Worm (Caenorhabditis elegans) whole organism, L3 larva: ENCODE data around the gene C07A4.2.

Experiments used
- R02D3.7 ChIP-seq: fragments of 150-350 bp; optimal IDR thresholded peaks from 2 replicates; lab custom pipeline; 2014; ENCODE audit warnings: missing biosample characterization, missing genetic modification characterization
- ZK546.5 ChIP-seq: sonication (generic microtip); optimal IDR thresholded peaks from 2 replicates; lab custom pipeline; 2017; ENCODE audit warnings: missing biosample characterization, missing genetic modification characterization
- aly-2 ChIP-seq: fragments of 150-350 bp; optimal IDR thresholded peaks from 2 replicates; lab custom pipeline; 2014; ENCODE audit warnings: missing biosample characterization, missing genetic modification characterization
- ama-1 ChIP-seq: fragments of 150-350 bp; optimal IDR thresholded peaks from 2 replicates; lab custom pipeline; 2018
- ceh-16 ChIP-seq: sonication (generic microtip); optimal IDR thresholded peaks from 2 replicates; lab custom pipeline; 2017; ENCODE audit warnings: missing biosample characterization, missing genetic modification characterization
- ceh-28 ChIP-seq: fragments of 150-350 bp; optimal IDR thresholded peaks from 2 replicates; lab custom pipeline; 2014; ENCODE audit warnings: missing biosample characterization, missing genetic modification reagents, missing genetic modification characterization
- ceh-82 ChIP-seq: fragments of 150-350 bp; optimal IDR thresholded peaks from 2 replicates; lab custom pipeline; 2014; ENCODE audit warnings: missing biosample characterization, missing genetic modification characterization
- ceh-9 ChIP-seq: sonication (generic microtip); optimal IDR thresholded peaks from 2 replicates; lab custom pipeline; 2018; ENCODE audit warnings: missing biosample characterization, missing genetic modification characterization
- egl-5 ChIP-seq: fragments of 150-350 bp; optimal IDR thresholded peaks from 2 replicates; lab custom pipeline; 2017; ENCODE audit warnings: missing biosample characterization, missing genetic modification reagents, missing genetic modification characterization, inconsistent platforms
- elt-1 ChIP-seq: fragments of 150-350 bp; optimal IDR thresholded peaks from 2 replicates; lab custom pipeline; 2014; ENCODE audit warnings: missing biosample characterization, missing genetic modification characterization
- elt-2 ChIP-seq: sonication (generic microtip); optimal IDR thresholded peaks from 2 replicates; lab custom pipeline; 2016; ENCODE audit warnings: missing genetic modification reagents, mild to moderate bottlenecking, missing genetic modification characterization, missing compliant biosample characterization
- elt-3 ChIP-seq, 3 experiments: fragments of 150-350 bp in 1 of 3; sonication (generic microtip) in 2 of 3; optimal IDR thresholded peaks; 2 replicates in 2 of 3; 4 replicates in 1 of 3; lab custom pipeline; 2014 to 2017; ENCODE audit warnings: missing biosample characterization in 3 of 3, missing genetic modification characterization in 3 of 3
- eor-1 ChIP-seq, 2 experiments: fragments of 150-350 bp; optimal IDR thresholded peaks; 2 replicates each; lab custom pipeline; 2014 to 2018; ENCODE audit warnings: missing biosample characterization in 2 of 2, missing genetic modification characterization in 2 of 2
- fkh-10 ChIP-seq: sonication (generic microtip); optimal IDR thresholded peaks from 2 replicates; lab custom pipeline; 2017; ENCODE audit warnings: missing biosample characterization, missing genetic modification reagents, missing genetic modification characterization
- fkh-2 ChIP-seq: fragments of 150-350 bp; optimal IDR thresholded peaks from 2 replicates; lab custom pipeline; 2014; ENCODE audit warnings: missing biosample characterization, missing genetic modification reagents, missing genetic modification characterization
- fos-1 ChIP-seq: fragments of 150-350 bp; optimal IDR thresholded peaks from 2 replicates; lab custom pipeline; 2014; ENCODE audit warnings: missing biosample characterization, missing genetic modification characterization
- jun-1 ChIP-seq: fragments of 150-350 bp; optimal IDR thresholded peaks from 2 replicates; lab custom pipeline; 2014; ENCODE audit warnings: missing biosample characterization, missing genetic modification reagents, missing genetic modification characterization
- lin-39 ChIP-seq: fragments of 150-350 bp; optimal IDR thresholded peaks from 2 replicates; lab custom pipeline; 2018; ENCODE audit warnings: missing biosample characterization, missing genetic modification reagents, missing genetic modification characterization
- lsy-12 ChIP-seq: sonication (generic microtip); optimal IDR thresholded peaks from 2 replicates; lab custom pipeline; 2016; ENCODE audit warnings: mild to moderate bottlenecking, missing genetic modification characterization, missing compliant biosample characterization
- mml-1 ChIP-seq: fragments of 150-350 bp; sonication (generic microtip); optimal IDR thresholded peaks from 3 replicates; lab custom pipeline; 2014; ENCODE audit warnings: missing biosample characterization, missing genetic modification characterization
- nfya-1 ChIP-seq: sonication (generic microtip); optimal IDR thresholded peaks from 2 replicates; lab custom pipeline; 2017; ENCODE audit warnings: missing genetic modification characterization, mild to moderate bottlenecking, missing compliant biosample characterization, antibody characterized with exemption, moderate library complexity; ENCODE audit not compliant: insufficient read depth
- nhr-11 ChIP-seq: fragments of 150-350 bp; optimal IDR thresholded peaks from 2 replicates; lab custom pipeline; 2014; ENCODE audit warnings: missing biosample characterization, missing genetic modification characterization
- nhr-12 ChIP-seq: fragments of 150-350 bp; optimal IDR thresholded peaks from 2 replicates; lab custom pipeline; 2014; ENCODE audit warnings: missing biosample characterization, missing genetic modification characterization
- nhr-23 ChIP-seq: fragments of 150-350 bp; optimal IDR thresholded peaks from 2 replicates; lab custom pipeline; 2014; ENCODE audit warnings: missing biosample characterization, missing genetic modification reagents, missing genetic modification characterization
- nhr-237 ChIP-seq: fragments of 150-350 bp; optimal IDR thresholded peaks from 2 replicates; lab custom pipeline; 2014; ENCODE audit warnings: missing biosample characterization, missing genetic modification characterization
- nhr-28 ChIP-seq: fragments of 150-350 bp; optimal IDR thresholded peaks from 2 replicates; lab custom pipeline; 2014; ENCODE audit warnings: missing biosample characterization, missing genetic modification characterization
- nhr-67 ChIP-seq: fragments of 150-350 bp; optimal IDR thresholded peaks from 2 replicates; lab custom pipeline; 2014; ENCODE audit warnings: missing biosample characterization, missing genetic modification characterization
- nhr-77 ChIP-seq: fragments of 150-350 bp; optimal IDR thresholded peaks from 2 replicates; lab custom pipeline; 2014; ENCODE audit warnings: missing biosample characterization, missing genetic modification characterization
- pha-4 ChIP-seq: fragments of 150-350 bp; optimal IDR thresholded peaks from 2 replicates; lab custom pipeline; 2014; ENCODE audit warnings: missing biosample characterization, missing genetic modification reagents, missing genetic modification characterization
- pqm-1 ChIP-seq: fragments of 150-350 bp; optimal IDR thresholded peaks from 2 replicates; lab custom pipeline; 2017; ENCODE audit warnings: missing biosample characterization, missing genetic modification characterization, inconsistent platforms
- snpc-4 ChIP-seq: fragments of 150-350 bp; optimal IDR thresholded peaks from 2 replicates; lab custom pipeline; 2014; ENCODE audit warnings: missing biosample characterization, missing genetic modification characterization
- tbx-2 ChIP-seq: sonication (generic microtip); optimal IDR thresholded peaks from 2 replicates; lab custom pipeline; 2016; ENCODE audit warnings: mild to moderate bottlenecking, missing genetic modification characterization, missing compliant biosample characterization
- unc-62 ChIP-seq: fragments of 150-350 bp; sonication (generic microtip); optimal IDR thresholded peaks from 4 replicates; lab custom pipeline; 2014; ENCODE audit warnings: missing biosample characterization, missing genetic modification reagents, missing genetic modification characterization
- zag-1 ChIP-seq: fragments of 150-350 bp; optimal IDR thresholded peaks from 2 replicates; lab custom pipeline; 2014; ENCODE audit warnings: missing biosample characterization, missing genetic modification characterization
- ztf-11 ChIP-seq: fragments of 150-350 bp; optimal IDR thresholded peaks from 2 replicates; lab custom pipeline; 2014; ENCODE audit warnings: missing biosample characterization, missing genetic modification characterization
- ztf-4 ChIP-seq: fragments of 150-350 bp; optimal IDR thresholded peaks from 2 replicates; lab custom pipeline; 2014; ENCODE audit warnings: missing biosample characterization, missing genetic modification characterization

C07A4.2 gene

ce11 chrX:10158716-10159115, 13.3 kb upstream of the C07A4.2 start, which contains the start of gene erd-2.1 (continued):
- peak; percentile 2 for TF ChIP-seq snpc-4
- TF ChIP-seq elt-3 (tag; optimal IDR thresholded peaks at IDR 0.05; lab: Kevin White, UChicago) = no peak
- no peak for TF ChIP-seq mml-1 (tag; lab: Kevin White, UChicago)
- TF ChIP-seq lin-39 (tag; lab: Kevin White, UChicago) = peak; percentile 75
- TF ChIP-seq elt-1 (tag; lab: Kevin White, UChicago) = no peak
- TF ChIP-seq nhr-12 = no peak
- no peak for TF ChIP-seq nhr-77 (tag; lab: Kevin White, UChicago)
- TF ChIP-seq ZK546.5 (tag; lab: Kevin White, UChicago) = no peak
- TF ChIP-seq egl-5 (tag; lab: Kevin White, UChicago) = peak; percentile 69
- TF ChIP-seq ama-1 (lab: Kevin White, UChicago) = peak; percentile 69
- TF ChIP-seq tbx-2 = peak; percentile 20
- no peak for TF ChIP-seq R02D3.7 (tag; lab: Kevin White, UChicago)
- peak; percentile 52 for TF ChIP-seq elt-2 (tag; lab: Kevin White, UChicago)
- no peak for TF ChIP-seq eor-1 (tag; optimal IDR thresholded peaks at IDR 0.05; lab: Kevin White, UChicago)
- no peak for TF ChIP-seq zag-1 (tag; lab: Kevin White, UChicago)
- no peak for TF ChIP-seq nhr-11 (tag; lab: Kevin White, UChicago)
- no peak for TF ChIP-seq jun-1
- no peak for TF ChIP-seq fkh-10
- TF ChIP-seq nhr-23 = peak; percentile 89
- TF ChIP-seq ceh-82 = no peak
- TF ChIP-seq aly-2 (tag; lab: Kevin White, UChicago) = no peak
- TF ChIP-seq fos-1 (tag; lab: Kevin White, UChicago) = no peak
- no peak for TF ChIP-seq ztf-4 (tag; lab: Kevin White, UChicago)
- no peak for TF ChIP-seq ztf-11 (tag; lab: Kevin White, UChicago)
- no peak for TF ChIP-seq fkh-2 (tag; lab: Kevin White, UChicago)

DNA sequence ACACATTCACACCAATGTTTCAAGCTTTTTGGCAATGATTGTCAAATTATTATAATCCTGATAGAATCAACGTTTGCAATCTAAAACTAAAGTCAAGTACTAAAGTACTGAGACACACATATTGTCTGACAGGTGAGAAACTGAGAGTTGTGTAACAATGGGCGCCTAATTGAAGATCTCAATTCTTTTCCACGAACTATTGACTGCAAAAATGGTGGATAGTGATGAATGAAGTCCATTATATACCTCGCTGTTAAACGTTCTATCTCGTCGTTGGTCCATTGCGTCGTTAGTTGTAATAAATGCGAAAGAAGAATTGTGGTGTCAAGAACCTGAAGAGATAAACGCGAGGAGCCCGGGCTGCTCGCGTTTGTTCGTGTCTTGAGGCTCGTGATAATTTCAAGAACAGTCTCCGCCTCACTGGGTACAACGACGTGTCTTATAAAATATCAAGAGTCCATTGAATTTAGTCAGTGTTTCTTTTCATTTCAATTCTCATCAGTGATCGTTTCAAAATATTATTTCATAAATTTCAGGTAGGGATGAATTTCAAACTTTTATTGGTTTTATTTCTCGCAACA, 11.8 kb upstream of the C07A4.2 start, which contains the start of gene F09B9.4:
F09B9.4 (plus strand) TSS at position 531 of the 581 bp plus-strand sequence.
- TF ChIP-seq nfya-1 (tag; lab: Kevin White, UChicago) (peak; percentile 10), egl-5 (tag; lab: Kevin White, UChicago) (peak; percentile 57), ztf-4 (tag; lab: Kevin White, UChicago) (no peak), nhr-237 (tag; lab: Kevin White, UChicago) (no peak), lin-39 (tag; lab: Kevin White, UChicago) (peak; percentile 26), unc-62 (GFP tag; lab: Kevin White, UChicago) (no peak)

ce11 chrX:10162476-10162875, 9.5 kb upstream of the C07A4.2 start:
- TF ChIP-seq ceh-82 (no peak), nhr-67 (tag; lab: Kevin White, UChicago) (no peak), fkh-10 (peak; percentile 73)

DNA sequence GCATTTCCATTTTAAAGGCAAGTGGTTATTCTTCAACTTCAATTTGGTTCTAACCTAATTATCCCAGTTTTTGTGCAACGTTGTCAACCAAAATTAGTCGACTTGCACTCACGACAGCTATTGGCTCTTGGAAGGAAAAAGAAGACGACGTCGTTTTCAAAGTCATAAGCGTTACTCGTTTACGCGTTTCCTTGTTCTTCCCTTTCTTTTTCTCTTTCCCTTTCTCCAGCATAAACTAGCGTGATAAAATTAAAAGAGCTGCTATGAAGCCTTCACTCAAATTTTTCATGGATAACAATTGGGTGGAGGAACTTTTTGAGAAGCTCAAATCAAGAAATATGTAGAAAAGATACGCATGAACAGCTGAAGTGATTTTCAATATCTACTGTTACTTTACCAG, 8.8 kb upstream of the C07A4.2 start:
- TF ChIP-seq elt-2 (tag; lab: Kevin White, UChicago) (no peak), nfya-1 (tag; lab: Kevin White, UChicago) (no peak), jun-1 (no peak), nhr-23 (no peak), mml-1 (tag; lab: Kevin White, UChicago) (no peak), elt-1 (tag; lab: Kevin White, UChicago) (no peak)
- TF ChIP-seq, all 47 proteins: peak for 0

ce11 chrX:10167005-10167404, 5.0 kb upstream of the C07A4.2 start, which contains the start of gene rnp-9:
rnp-9 (plus strand) TSS chrX:10167305.
- TF ChIP-seq elt-1 (tag; lab: Kevin White, UChicago) = no peak
- no peak for TF ChIP-seq tbx-2
- no peak for TF ChIP-seq fos-1 (tag; lab: Kevin White, UChicago)
- no peak for TF ChIP-seq ceh-9 (tag; lab: Kevin White, UChicago)
- no peak for TF ChIP-seq eor-1 (tag; optimal IDR thresholded peaks at IDR 0.05; lab: Kevin White, UChicago)
- TF ChIP-seq ceh-16 = no peak
- no peak for TF ChIP-seq zag-1 (tag; lab: Kevin White, UChicago)
- no peak for TF ChIP-seq aly-2 (tag; lab: Kevin White, UChicago)
- no peak for TF ChIP-seq pqm-1 (tag; lab: Kevin White, UChicago)
- TF ChIP-seq pha-4 (tag; lab: Kevin White, UChicago) = no peak
- TF ChIP-seq nhr-28 (tag; lab: Kevin White, UChicago) = no peak
- no peak for TF ChIP-seq jun-1
- no peak for TF ChIP-seq lsy-12 (tag; lab: Kevin White, UChicago)
- no peak for TF ChIP-seq ceh-28 (tag; lab: Kevin White, UChicago)
- no peak for TF ChIP-seq R02D3.7 (tag; lab: Kevin White, UChicago)
- TF ChIP-seq, all 47 proteins: peak for 0
